Fruit fly (Drosophila melanogaster) whole organism, embryonic: ENCODE data around the gene CG13962.

Source experiments
- CG12155 ChIP-seq: fragments of 200-800 bp; sonication (Bioruptor generic); optimal IDR thresholded peaks from 3 replicates; lab custom pipeline; 2016; ENCODE audit warnings: missing biosample characterization, missing genetic modification characterization
- CG12236 ChIP-seq: fragments of 200-800 bp; sonication (Bioruptor generic); optimal IDR thresholded peaks from 2 replicates; lab custom pipeline; 2016; ENCODE audit warnings: missing biosample characterization, missing genetic modification characterization
- CG1233 ChIP-seq: fragments of 200-800 bp; sonication (Bioruptor generic); optimal IDR thresholded peaks from 4 replicates; lab custom pipeline; 2018; ENCODE audit warnings: missing biosample characterization, mild to moderate bottlenecking, missing genetic modification characterization
- CG12659 ChIP-seq: fragments of 200-800 bp; sonication (Bioruptor generic); optimal IDR thresholded peaks from 3 replicates; lab custom pipeline; 2017; ENCODE audit warnings: mild to moderate bottlenecking, missing biosample characterization, missing genetic modification reagents, missing genetic modification characterization
- CG14441 ChIP-seq: fragments of 200-800 bp; sonication (Bioruptor generic); IDR thresholded peaks from 2 replicates; pipeline ENCODE4 v1.3.6; 2022; ENCODE audit warnings: missing biosample characterization, missing genetic modification characterization
- CG15269 ChIP-seq: fragments of 200-800 bp; sonication (Bioruptor generic); optimal IDR thresholded peaks from 2 replicates; lab custom pipeline; 2018; ENCODE audit warnings: missing biosample characterization, mild to moderate bottlenecking, missing genetic modification characterization, moderate library complexity
- CG17359 ChIP-seq: fragments of 200-800 bp; sonication (Bioruptor generic); optimal IDR thresholded peaks from 3 replicates; lab custom pipeline; 2018; ENCODE audit warnings: missing biosample characterization, mild to moderate bottlenecking, missing genetic modification characterization, moderate library complexity
- CG17612 ChIP-seq: fragments of 200-800 bp; sonication (Bioruptor generic); IDR thresholded peaks from 2 replicates; pipeline ENCODE4 v1.3.6; 2022; ENCODE audit warnings: missing biosample characterization, missing genetic modification characterization
- CG18476 ChIP-seq: fragments of 200-800 bp; sonication (Bioruptor generic); optimal IDR thresholded peaks from 2 replicates; lab custom pipeline; 2016; ENCODE audit warnings: missing biosample characterization, mild to moderate bottlenecking, missing genetic modification characterization
- CG18764 ChIP-seq: fragments of 200-800 bp; sonication (Bioruptor generic); optimal IDR thresholded peaks from 3 replicates; lab custom pipeline; 2016; ENCODE audit warnings: missing biosample characterization, missing genetic modification characterization
- CG2129 ChIP-seq: fragments of 200-800 bp; sonication (Bioruptor generic); IDR thresholded peaks from 2 replicates; pipeline ENCODE4 v1.3.6; 2022; ENCODE audit warnings: missing biosample characterization, missing genetic modification characterization; ENCODE audit not compliant: partially characterized antibody
- CG3065 ChIP-seq: fragments of 200-800 bp; sonication (Bioruptor generic); optimal IDR thresholded peaks from 2 replicates; lab custom pipeline; 2016; ENCODE audit warnings: missing biosample characterization, missing genetic modification characterization
- CG32532 ChIP-seq: fragments of 200-800 bp; sonication (Bioruptor generic); IDR thresholded peaks from 2 replicates; pipeline ENCODE4 v1.3.6; 2022; ENCODE audit warnings: missing biosample characterization, missing genetic modification characterization
- CG34422 ChIP-seq: fragments of 200-800 bp; sonication (Bioruptor generic); IDR thresholded peaks from 3 replicates; pipeline ENCODE4 v1.3.6; 2022; ENCODE audit warnings: missing biosample characterization, missing genetic modification characterization
- CG3847 ChIP-seq: fragments of 200-800 bp; sonication (Bioruptor generic); IDR thresholded peaks from 2 replicates; pipeline ENCODE4 v1.3.6; 2022; ENCODE audit warnings: missing biosample characterization, missing genetic modification characterization
- CG4360 ChIP-seq: fragments of 200-800 bp; sonication (Bioruptor generic); IDR thresholded peaks from 2 replicates; pipeline ENCODE4 v1.3.6; 2022; ENCODE audit warnings: missing biosample characterization, missing genetic modification characterization
- CG4404 ChIP-seq: fragments of 200-800 bp; sonication (Bioruptor generic); IDR thresholded peaks from 2 replicates; pipeline ENCODE4 v1.3.6; 2022; ENCODE audit warnings: missing biosample characterization, missing genetic modification characterization
- CG6254 ChIP-seq: fragments of 200-800 bp; sonication (Bioruptor generic); optimal IDR thresholded peaks from 3 replicates; lab custom pipeline; 2017; ENCODE audit warnings: mild to moderate bottlenecking, missing biosample characterization, missing genetic modification reagents, missing genetic modification characterization
- CG8089 ChIP-seq: fragments of 200-800 bp; sonication (Bioruptor generic); optimal IDR thresholded peaks from 3 replicates; lab custom pipeline; 2016; ENCODE audit warnings: missing biosample characterization, missing genetic modification characterization
- CG8281 ChIP-seq: fragments of 200-800 bp; sonication (Bioruptor generic); optimal IDR thresholded peaks from 2 replicates; lab custom pipeline; 2018; ENCODE audit warnings: missing biosample characterization, mild to moderate bottlenecking, missing genetic modification characterization, moderate library complexity
- CG8944 ChIP-seq: fragments of 200-800 bp; sonication (Bioruptor generic); optimal IDR thresholded peaks from 3 replicates; lab custom pipeline; 2016; ENCODE audit warnings: missing biosample characterization, missing genetic modification characterization
- Chrac-16 ChIP-seq: fragments of 200-800 bp; sonication (Bioruptor generic); optimal IDR thresholded peaks from 3 replicates; lab custom pipeline; 2016; ENCODE audit warnings: missing biosample characterization, missing genetic modification characterization
- CrebB ChIP-seq: fragments of 200-800 bp; sonication (Bioruptor generic); optimal IDR thresholded peaks from 3 replicates; lab custom pipeline; 2018; ENCODE audit warnings: missing biosample characterization, mild to moderate bottlenecking, missing genetic modification characterization
- E2f2 ChIP-seq: fragments of 200-800 bp; sonication (Bioruptor generic); IDR thresholded peaks from 2 replicates; pipeline ENCODE4 v1.3.6; 2022; ENCODE audit warnings: missing biosample characterization, missing genetic modification characterization
- HLHmδ ChIP-seq: fragments of 200-800 bp; sonication (Bioruptor generic); optimal IDR thresholded peaks from 2 replicates; lab custom pipeline; 2018; ENCODE audit warnings: missing biosample characterization, mild to moderate bottlenecking, missing genetic modification characterization, moderate library complexity
- Oaz ChIP-seq: fragments of 200-800 bp; sonication (Bioruptor generic); IDR thresholded peaks from 2 replicates; pipeline ENCODE4 v1.3.6; 2022; ENCODE audit warnings: missing biosample characterization, missing genetic modification characterization
- Oli ChIP-seq: fragments of 200-800 bp; sonication (Bioruptor generic); optimal IDR thresholded peaks from 2 replicates; lab custom pipeline; 2018; ENCODE audit warnings: missing biosample characterization, mild to moderate bottlenecking, missing genetic modification characterization, moderate library complexity
- Rx ChIP-seq: fragments of 200-800 bp; sonication (Bioruptor generic); IDR thresholded peaks from 2 replicates; pipeline ENCODE4 v1.3.6; 2022; ENCODE audit warnings: missing biosample characterization, missing genetic modification characterization
- Tbp ChIP-seq: fragments of >200 bp; optimal IDR thresholded peaks from 2 replicates; lab custom pipeline; 2018; ENCODE audit warnings: missing biosample characterization, missing genetic modification characterization
- Trl ChIP-seq, 3 experiments: fragments of >200 bp in 2 of 3; fragments of 200-800 bp in 1 of 3; sonication (Bioruptor generic) in 1 of 3; optimal IDR thresholded peaks; 2 replicates in 1 of 3; 3 replicates in 2 of 3; lab custom pipeline; 2016 to 2017; ENCODE audit warnings: missing biosample characterization in 1 of 3, missing genetic modification characterization in 1 of 3
- Vsx1 ChIP-seq: fragments of 200-800 bp; sonication (Bioruptor generic); optimal IDR thresholded peaks from 2 replicates; lab custom pipeline; 2017; ENCODE audit warnings: missing biosample characterization, mild to moderate bottlenecking, missing genetic modification characterization, missing genetic modification reagents
- al ChIP-seq: fragments of 200-800 bp; sonication (Bioruptor generic); IDR thresholded peaks from 2 replicates; pipeline ENCODE4 v1.3.6; 2022; ENCODE audit warnings: missing biosample characterization, missing genetic modification characterization
- ash1 ChIP-seq: fragments of 200-800 bp; sonication (Bioruptor generic); optimal IDR thresholded peaks from 2 replicates; lab custom pipeline; 2018; ENCODE audit warnings: missing biosample characterization, mild to moderate bottlenecking, missing genetic modification characterization
- ato ChIP-seq: fragments of 200-800 bp; sonication (Bioruptor generic); IDR thresholded peaks from 2 replicates; pipeline ENCODE4 v1.3.6; 2022; ENCODE audit warnings: missing biosample characterization, missing genetic modification characterization; ENCODE audit not compliant: partially characterized antibody
- cato ChIP-seq: fragments of 200-800 bp; sonication (Bioruptor generic); optimal IDR thresholded peaks from 2 replicates; lab custom pipeline; 2016; ENCODE audit warnings: missing biosample characterization, missing genetic modification characterization, borderline replicate concordance
- ci ChIP-seq: fragments of 200-800 bp; sonication (Bioruptor generic); IDR thresholded peaks from 3 replicates; pipeline ENCODE4 v1.3.6; 2022; ENCODE audit warnings: missing biosample characterization, missing genetic modification characterization
- dm ChIP-seq: fragments of 200-800 bp; sonication (Bioruptor generic); optimal IDR thresholded peaks from 3 replicates; lab custom pipeline; 2016; ENCODE audit warnings: missing biosample characterization, missing genetic modification characterization
- dpn ChIP-seq, 2 experiments: fragments of 200-800 bp; sonication (Bioruptor generic); optimal IDR thresholded peaks; 3 replicates each; lab custom pipeline; 2016; ENCODE audit warnings: missing biosample characterization in 2 of 2, missing genetic modification characterization in 2 of 2
- fd3F ChIP-seq: fragments of 200-800 bp; sonication (Bioruptor generic); optimal IDR thresholded peaks from 2 replicates; lab custom pipeline; 2018; ENCODE audit warnings: missing biosample characterization, mild to moderate bottlenecking, missing genetic modification characterization, moderate library complexity
- fru ChIP-seq: fragments of >200 bp; optimal IDR thresholded peaks from 2 replicates; lab custom pipeline; 2017
- gce ChIP-seq: fragments of 200-800 bp; sonication (Bioruptor generic); IDR thresholded peaks from 3 replicates; pipeline ENCODE4 v1.3.6; 2022; ENCODE audit warnings: missing biosample characterization, missing genetic modification characterization
- inv ChIP-seq: fragments of 200-800 bp; sonication (Bioruptor generic); IDR thresholded peaks from 2 replicates; pipeline ENCODE4 v1.3.6; 2022; ENCODE audit warnings: missing biosample characterization, missing genetic modification characterization; ENCODE audit not compliant: partially characterized antibody
- kni ChIP-seq: fragments of 200-800 bp; sonication (Bioruptor generic); optimal IDR thresholded peaks from 3 replicates; lab custom pipeline; 2017; ENCODE audit warnings: mild to moderate bottlenecking, missing biosample characterization, missing genetic modification reagents, missing genetic modification characterization
- mam ChIP-seq: fragments of 200-800 bp; sonication (Bioruptor generic); optimal IDR thresholded peaks from 3 replicates; lab custom pipeline; 2016; ENCODE audit warnings: missing biosample characterization, missing genetic modification characterization
- otp ChIP-seq: fragments of 200-800 bp; sonication (Bioruptor generic); IDR thresholded peaks from 3 replicates; pipeline ENCODE4, ENCODE4 v1.3.6; 2022; ENCODE audit warnings: missing biosample characterization, missing genetic modification characterization
- sisA ChIP-seq: fragments of 200-800 bp; sonication (Bioruptor generic); IDR thresholded peaks from 2 replicates; pipeline ENCODE4 v1.3.6; 2022; ENCODE audit warnings: missing biosample characterization, missing genetic modification characterization
- stwl ChIP-seq: fragments of 200-800 bp; sonication (Bioruptor generic); optimal IDR thresholded peaks from 3 replicates; lab custom pipeline; 2018; ENCODE audit warnings: missing biosample characterization, mild to moderate bottlenecking, missing genetic modification characterization, moderate library complexity
- tx ChIP-seq: fragments of 200-800 bp; sonication (Bioruptor generic); optimal IDR thresholded peaks from 2 replicates; lab custom pipeline; 2016; ENCODE audit warnings: missing biosample characterization, missing genetic modification characterization
- unpg ChIP-seq: fragments of 200-800 bp; sonication (Bioruptor generic); optimal IDR thresholded peaks from 3 replicates; lab custom pipeline; 2018; ENCODE audit warnings: missing biosample characterization, mild to moderate bottlenecking, missing genetic modification characterization, moderate library complexity

Gene CG13962

dm6 chr2L:19763773-19764580 lies 50.4 kb downstream of the CG13962 start, which contains the start of gene fbp (continued):
- TF ChIP-seq CG17359 (tag; lab: Kevin White, UChicago) = peak; percentile 50
- peak; percentile 68 for TF ChIP-seq CG32532
- TF ChIP-seq gce (GFP tag; lab: Robert Waterston, UW) = no peak
- no peak for TF ChIP-seq ato (GFP tag; lab: Robert Waterston, UW)
- TF ChIP-seq kni (GFP tag; lab: Kevin White, UChicago) = peak; percentile 2
- peak; percentile 48; the same call in 1 of the 2 replicates for TF ChIP-seq al (GFP tag; lab: Robert Waterston, UW)
- TF ChIP-seq CG12659 (GFP tag; lab: Kevin White, UChicago) = peak; percentile 82
- no peak for TF ChIP-seq inv
- peak; percentile 71 for TF ChIP-seq Oli
- TF ChIP-seq Rx (GFP tag; lab: Robert Waterston, UW) = no peak
- no peak for TF ChIP-seq CrebB (tag; lab: Kevin White, UChicago)
- peak; percentile 10; the same call in 1 of the 2 replicates for TF ChIP-seq CG4360 (GFP tag; lab: Robert Waterston, UW)
- no peak for TF ChIP-seq dm (GFP tag; lab: Kevin White, UChicago)
- TF ChIP-seq unpg (GFP tag; lab: Kevin White, UChicago) = peak; percentile 17
- peak in 1 of 2 experiments; percentile 66 for TF ChIP-seq dpn (GFP tag; optimal IDR thresholded peaks at IDR 0.05; lab: Kevin White, UChicago)
- TF ChIP-seq fru (lab: Kevin White, UChicago) = no peak
- TF ChIP-seq ash1 (GFP tag; lab: Kevin White, UChicago) = no peak
- peak; percentile 46; the same call in 1 of the 2 replicates for TF ChIP-seq sisA (GFP tag; lab: Robert Waterston, UW)
- peak; percentile 55 for TF ChIP-seq CG1233 (GFP tag; lab: Kevin White, UChicago)
- no peak for TF ChIP-seq CG6254 (GFP tag; lab: Kevin White, UChicago)
- TF ChIP-seq Oaz (GFP tag; lab: Robert Waterston, UW) = no peak
- TF ChIP-seq CG15269 = peak; percentile 62
- peak; percentile 28 for TF ChIP-seq CG3065
- TF ChIP-seq CG12236 = no peak
- no peak for TF ChIP-seq E2f2
- 0 out of 2 replicates have a peak, but pooled peaks have one; percentile 41 for TF ChIP-seq CG3847 (GFP tag; lab: Robert Waterston, UW)
- no peak for TF ChIP-seq CG18476 (GFP tag; lab: Kevin White, UChicago)
- TF ChIP-seq fd3F (GFP tag; lab: Kevin White, UChicago) = peak; percentile 51
- no peak for TF ChIP-seq CG14441 (GFP tag; lab: Robert Waterston, UW)
- no peak for TF ChIP-seq CG8089 (GFP tag; lab: Kevin White, UChicago)
- peak; percentile 7 for TF ChIP-seq CG8944
- no peak for TF ChIP-seq Tbp (GFP tag; lab: Kevin White, UChicago)
- peak; percentile 71; the same call in 2 of the 3 replicates for TF ChIP-seq CG34422 (GFP tag; lab: Robert Waterston, UW)
- no peak for TF ChIP-seq CG2129 (GFP tag; lab: Robert Waterston, UW)
- peak; percentile 69 for TF ChIP-seq Chrac-16
- TF ChIP-seq Vsx1 (GFP tag; lab: Kevin White, UChicago) = peak; percentile 4
- TF ChIP-seq CG12155 (GFP tag; lab: Kevin White, UChicago) = peak; percentile 54
- 0 out of 3 replicates have a peak, but pooled peaks have one; percentile 43 for TF ChIP-seq otp
- peak; percentile 6 for TF ChIP-seq CG18764
- TF ChIP-seq stwl (tag; lab: Kevin White, UChicago) = no peak
- TF ChIP-seq CG8281 (tag; lab: Kevin White, UChicago) = peak; percentile 22
- TF ChIP-seq HLHmδ = peak; percentile 35
- peak; percentile 60; the same call in 2 of the 3 replicates for TF ChIP-seq ci
- no peak for TF ChIP-seq CG4404 (GFP tag; lab: Robert Waterston, UW)
- peak in 1 of 2 experiments; percentile 6 for TF ChIP-seq Trl (optimal IDR thresholded peaks at IDR 0.05; lab: Kevin White, UChicago)
- no peak for TF ChIP-seq Trl (GFP tag; optimal IDR thresholded peaks at IDR 0.05; lab: Kevin White, UChicago)
- TF ChIP-seq cato (GFP tag; lab: Kevin White, UChicago) = peak; percentile 1
- 0 out of 2 replicates have a peak, but pooled peaks have one; percentile 21 for TF ChIP-seq CG17612 (GFP tag; lab: Robert Waterston, UW)
- TF ChIP-seq mam (GFP tag; lab: Kevin White, UChicago) = peak; percentile 45
- TF ChIP-seq tx = no peak
